Worm (Caenorhabditis elegans) whole organism, L1 larva: ENCODE results near the gene ngn-1.

Experiments used
- C16A3.4 ChIP-seq: fragments of 150-350 bp; optimal IDR thresholded peaks from 2 replicates; lab custom pipeline; 2014; ENCODE audit warnings: missing biosample characterization, missing genetic modification characterization
- C34B4.2 ChIP-seq: sonication (generic microtip); optimal IDR thresholded peaks from 2 replicates; lab custom pipeline; 2017; ENCODE audit warnings: mild to moderate bottlenecking, missing genetic modification characterization, missing compliant biosample characterization
- alr-1 ChIP-seq: fragments of 200-800 bp; sonication (Bioruptor generic); optimal IDR thresholded peaks from 2 replicates; lab custom pipeline; 2018; ENCODE audit warnings: borderline replicate concordance, mild to moderate bottlenecking, missing genetic modification characterization, missing compliant biosample characterization
- aly-2 ChIP-seq: fragments of 150-350 bp; optimal IDR thresholded peaks from 2 replicates; lab custom pipeline; 2014; ENCODE audit warnings: missing biosample characterization, missing genetic modification characterization
- blmp-1 ChIP-seq: fragments of 150-350 bp; optimal IDR thresholded peaks from 2 replicates; lab custom pipeline; 2014; ENCODE audit warnings: missing biosample characterization, missing genetic modification characterization
- ceh-8 ChIP-seq: fragments of 200-800 bp; sonication (Bioruptor generic); optimal IDR thresholded peaks from 2 replicates; lab custom pipeline; 2018; ENCODE audit warnings: mild to moderate bottlenecking, missing genetic modification characterization, moderate library complexity, missing compliant biosample characterization
- ceh-82 ChIP-seq, 3 experiments: fragments of 150-350 bp in 1 of 3; sonication (generic microtip) in 2 of 3; optimal IDR thresholded peaks; 2 replicates each; lab custom pipeline; 2014 to 2017; ENCODE audit warnings: missing biosample characterization in 3 of 3, missing genetic modification characterization in 3 of 3
- ceh-88 ChIP-seq: fragments of 200-800 bp; sonication (Bioruptor generic); IDR thresholded peaks from 2 replicates; pipeline ENCODE4 v1.3.6; 2022; ENCODE audit warnings: missing genetic modification characterization, missing compliant biosample characterization
- efl-1 ChIP-seq, 4 experiments: fragments of 150-350 bp; optimal IDR thresholded peaks in 3 of 4; peaks in 1 of 4; 1 replicate in 1 of 4; 2 replicates in 3 of 4; lab custom pipeline; 2014; ENCODE audit warnings: missing biosample characterization in 2 of 4, missing genetic modification characterization in 2 of 4, missing genetic modification reagents in 2 of 4
- efl-3 ChIP-seq: fragments of 200-800 bp; sonication (Bioruptor generic); optimal IDR thresholded peaks from 2 replicates; lab custom pipeline; 2018; ENCODE audit warnings: mild to moderate bottlenecking, missing genetic modification characterization, missing compliant biosample characterization
- egl-27 ChIP-seq, 2 experiments: fragments of 150-350 bp in 1 of 2; sonication (generic microtip); optimal IDR thresholded peaks; 3 replicates each; lab custom pipeline; 2017 to 2018; ENCODE audit warnings: missing biosample characterization in 2 of 2, missing genetic modification characterization in 2 of 2, missing genetic modification reagents in 2 of 2
- elt-2 ChIP-seq: sonication (generic microtip); optimal IDR thresholded peaks from 2 replicates; lab custom pipeline; 2016; ENCODE audit warnings: missing genetic modification characterization, mild to moderate bottlenecking, inconsistent platforms, missing compliant biosample characterization, missing genetic modification reagents
- elt-3 ChIP-seq, 6 experiments: fragments of 150-350 bp in 1 of 6; sonication (generic microtip); optimal IDR thresholded peaks; 2 replicates each; lab custom pipeline; 2017 to 2018; ENCODE audit warnings: missing biosample characterization in 6 of 6, missing genetic modification characterization in 6 of 6, inconsistent platforms in 1 of 6
- ets-5 ChIP-seq: fragments of 200-800 bp; sonication (Bioruptor generic); IDR thresholded peaks from 2 replicates; pipeline ENCODE4 v1.3.6; 2022; ENCODE audit warnings: missing genetic modification characterization, missing compliant biosample characterization
- hlh-17 ChIP-seq: fragments of 200-800 bp; sonication (Bioruptor generic); optimal IDR thresholded peaks from 2 replicates; lab custom pipeline; 2018; ENCODE audit warnings: missing genetic modification characterization, mild to moderate bottlenecking, missing compliant biosample characterization, moderate library complexity, borderline replicate concordance
- irx-1 ChIP-seq: sonication (generic microtip); optimal IDR thresholded peaks from 2 replicates; lab custom pipeline; 2016; ENCODE audit warnings: missing genetic modification characterization, missing compliant biosample characterization
- isw-1 ChIP-seq: fragments of 200-800 bp; sonication (Bioruptor generic); IDR thresholded peaks from 2 replicates; pipeline ENCODE4 v1.3.6; 2022; ENCODE audit warnings: missing genetic modification characterization, missing compliant biosample characterization
- lin-13 ChIP-seq: fragments of 150-350 bp; optimal IDR thresholded peaks from 2 replicates; lab custom pipeline; 2014; ENCODE audit warnings: missing biosample characterization, missing genetic modification reagents, missing genetic modification characterization
- lin-35 ChIP-seq, 2 experiments: fragments of 150-350 bp; optimal IDR thresholded peaks; 2 replicates each; lab custom pipeline; 2014; ENCODE audit warnings: missing biosample characterization in 2 of 2, missing genetic modification characterization in 2 of 2, missing genetic modification reagents in 2 of 2
- lin-39 ChIP-seq: fragments of 150-350 bp; optimal IDR thresholded peaks from 2 replicates; lab custom pipeline; 2014; ENCODE audit warnings: missing biosample characterization, missing genetic modification reagents, missing genetic modification characterization
- lir-3 ChIP-seq: sonication (generic microtip); optimal IDR thresholded peaks from 2 replicates; lab custom pipeline; 2016; ENCODE audit warnings: mild to moderate bottlenecking, missing genetic modification characterization, moderate library complexity, missing compliant biosample characterization; ENCODE audit not compliant: poor library complexity
- lsy-2 ChIP-seq, 2 experiments: fragments of 150-350 bp; optimal IDR thresholded peaks; 2 replicates each; lab custom pipeline; 2014; ENCODE audit warnings: missing biosample characterization in 2 of 2, missing genetic modification characterization in 2 of 2
- mab-9 ChIP-seq: fragments of 200-800 bp; sonication (Bioruptor generic); IDR thresholded peaks from 2 replicates; pipeline ENCODE4 v1.3.6; 2022; ENCODE audit warnings: missing genetic modification reagents, missing genetic modification characterization, missing compliant biosample characterization
- mdl-1 ChIP-seq, 2 experiments: fragments of 150-350 bp; optimal IDR thresholded peaks; 2 replicates each; lab custom pipeline; 2014 to 2017; ENCODE audit warnings: missing biosample characterization in 2 of 2, missing genetic modification characterization in 2 of 2, inconsistent platforms in 1 of 2
- mep-1 ChIP-seq: fragments of 150-350 bp; optimal IDR thresholded peaks from 2 replicates; lab custom pipeline; 2014; ENCODE audit warnings: missing biosample characterization, missing genetic modification characterization
- nhr-11 ChIP-seq: fragments of 150-350 bp; optimal IDR thresholded peaks from 2 replicates; lab custom pipeline; 2014; ENCODE audit warnings: missing biosample characterization, missing genetic modification characterization
- nhr-19 ChIP-seq: fragments of 200-800 bp; sonication (Bioruptor generic); conservative IDR thresholded peaks from 2 replicates; pipeline ENCODE4 v1.3.6; 2022; ENCODE audit warnings: missing genetic modification characterization, missing compliant biosample characterization
- nhr-20 ChIP-seq: sonication (generic microtip); optimal IDR thresholded peaks from 2 replicates; lab custom pipeline; 2016; ENCODE audit warnings: mild to moderate bottlenecking, missing genetic modification characterization, missing compliant biosample characterization
- nhr-47 ChIP-seq: sonication (generic microtip); optimal IDR thresholded peaks from 2 replicates; lab custom pipeline; 2016; ENCODE audit warnings: mild to moderate bottlenecking, missing genetic modification characterization, moderate library complexity, missing compliant biosample characterization
- nhr-76 ChIP-seq: sonication (generic microtip); optimal IDR thresholded peaks from 2 replicates; lab custom pipeline; 2017; ENCODE audit warnings: missing biosample characterization, missing genetic modification characterization
- nhr-77 ChIP-seq: fragments of 150-350 bp; optimal IDR thresholded peaks from 2 replicates; lab custom pipeline; 2014; ENCODE audit warnings: missing biosample characterization, missing genetic modification characterization
- nhr-84 ChIP-seq: sonication (generic microtip); optimal IDR thresholded peaks from 2 replicates; lab custom pipeline; 2017; ENCODE audit warnings: missing biosample characterization, missing genetic modification characterization
- nhr-85 ChIP-seq: sonication (generic microtip); peaks from one replicate; lab custom pipeline; 2016; ENCODE audit warnings: missing genetic modification characterization, inconsistent platforms, missing compliant biosample characterization
- nhr-90 ChIP-seq: sonication (generic microtip); optimal IDR thresholded peaks from 2 replicates; lab custom pipeline; 2016; ENCODE audit warnings: mild to moderate bottlenecking, missing genetic modification characterization, missing compliant biosample characterization; ENCODE audit not compliant: poor library complexity
- pag-3 ChIP-seq: sonication (generic microtip); optimal IDR thresholded peaks from 2 replicates; lab custom pipeline; 2017; ENCODE audit warnings: missing genetic modification characterization, mild to moderate bottlenecking, missing compliant biosample characterization, antibody characterized with exemption, borderline replicate concordance; ENCODE audit not compliant: insufficient read depth
- pax-3 ChIP-seq: fragments of 200-800 bp; sonication (Bioruptor generic); optimal IDR thresholded peaks from 2 replicates; lab custom pipeline; 2018; ENCODE audit warnings: mild to moderate bottlenecking, missing genetic modification characterization, moderate library complexity, missing compliant biosample characterization
- rnt-1 ChIP-seq: sonication (generic microtip); optimal IDR thresholded peaks from 2 replicates; lab custom pipeline; 2016; ENCODE audit warnings: mild to moderate bottlenecking, missing genetic modification characterization, moderate library complexity, missing compliant biosample characterization
- skn-1 ChIP-seq: fragments of 150-350 bp; optimal IDR thresholded peaks from 2 replicates; lab custom pipeline; 2014; ENCODE audit warnings: missing biosample characterization, missing genetic modification characterization
- snpc-4 ChIP-seq: fragments of 150-350 bp; optimal IDR thresholded peaks from 2 replicates; lab custom pipeline; 2014; ENCODE audit warnings: missing biosample characterization, missing genetic modification characterization
- snu-23 ChIP-seq: sonication (generic microtip); optimal IDR thresholded peaks from 2 replicates; lab custom pipeline; 2016; ENCODE audit warnings: missing genetic modification characterization, missing compliant biosample characterization
- sox-4 ChIP-seq: sonication (generic microtip); optimal IDR thresholded peaks from 2 replicates; lab custom pipeline; 2016; ENCODE audit warnings: missing genetic modification characterization, missing compliant biosample characterization
- sup-37 ChIP-seq: fragments of 200-800 bp; sonication (Bioruptor generic); optimal IDR thresholded peaks from 2 replicates; lab custom pipeline; 2018; ENCODE audit warnings: mild to moderate bottlenecking, missing genetic modification characterization, missing compliant biosample characterization
- swsn-7 ChIP-seq: sonication (generic microtip); optimal IDR thresholded peaks from 2 replicates; lab custom pipeline; 2016; ENCODE audit warnings: missing genetic modification characterization, missing compliant biosample characterization
- tbx-2 ChIP-seq: sonication (generic microtip); optimal IDR thresholded peaks from 2 replicates; lab custom pipeline; 2016; ENCODE audit warnings: missing genetic modification characterization, missing compliant biosample characterization
- unc-86 ChIP-seq: sonication (generic microtip); optimal IDR thresholded peaks from 2 replicates; lab custom pipeline; 2016; ENCODE audit warnings: missing genetic modification characterization, missing compliant biosample characterization
- unc-98 ChIP-seq: fragments of 200-800 bp; sonication (Bioruptor generic); IDR thresholded peaks from 2 replicates; pipeline ENCODE4 v1.3.6; 2022; ENCODE audit warnings: missing genetic modification characterization, missing compliant biosample characterization
- zag-1 ChIP-seq: fragments of 150-350 bp; optimal IDR thresholded peaks from 2 replicates; lab custom pipeline; 2014; ENCODE audit warnings: missing biosample characterization, missing genetic modification characterization
- zip-4 ChIP-seq: fragments of 200-800 bp; sonication (Bioruptor generic); optimal IDR thresholded peaks from 2 replicates; lab custom pipeline; 2018; ENCODE audit warnings: mild to moderate bottlenecking, missing genetic modification characterization, moderate library complexity, missing compliant biosample characterization
- ztf-11 ChIP-seq, 2 experiments: sonication (generic microtip); optimal IDR thresholded peaks; 2 replicates each; lab custom pipeline; 2016 to 2017; ENCODE audit warnings: missing genetic modification characterization in 2 of 2, missing biosample characterization in 1 of 2, missing compliant biosample characterization in 1 of 2

The ngn-1 gene

DNA sequence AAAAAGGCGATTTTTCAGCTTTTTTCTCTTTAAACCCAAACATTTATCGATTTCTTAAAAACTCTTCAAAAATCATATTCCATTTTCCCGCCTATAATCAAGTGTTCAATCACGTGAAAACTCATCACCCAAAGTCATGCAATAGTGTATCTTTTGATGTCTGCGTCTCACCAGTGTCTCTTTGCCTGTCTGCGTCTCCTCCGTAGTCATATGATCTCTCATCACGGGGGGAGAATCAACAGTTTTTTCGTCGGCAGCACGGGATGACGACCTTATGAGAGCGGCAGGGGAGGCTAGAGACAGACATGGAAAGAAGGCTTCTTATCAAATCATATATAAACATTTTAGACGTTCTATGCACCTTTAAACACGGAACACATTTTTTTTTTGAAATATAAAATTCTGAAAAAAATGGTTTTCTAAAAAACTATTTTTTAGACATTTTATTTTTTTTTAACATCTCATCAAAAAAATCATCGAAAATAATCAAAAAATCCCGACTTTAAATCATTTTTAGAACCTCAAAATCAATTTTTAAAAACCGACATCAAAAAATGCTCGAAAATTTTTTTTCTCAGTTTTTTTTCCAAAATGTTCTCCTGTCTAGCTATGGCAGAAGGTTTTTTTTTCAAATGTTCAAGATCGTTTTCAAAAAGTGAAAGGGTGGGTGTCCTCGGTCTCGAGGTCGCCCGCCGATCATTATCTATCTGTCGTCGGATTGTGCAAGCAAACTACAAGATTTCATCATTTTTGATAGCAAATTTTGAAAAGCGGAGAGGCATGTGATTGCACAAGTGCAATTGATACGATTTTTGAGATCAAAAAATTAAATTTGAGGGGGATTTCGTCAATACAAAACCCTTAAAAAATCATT, 25.8 kb downstream of the ngn-1 start:
- TF ChIP-seq pax-3 (tag; lab: Kevin White, UChicago), result peak; percentile 98
- peak; percentile 75 for TF ChIP-seq unc-98 (GFP tag; lab: Robert Waterston, UW)
- peak; percentile 97 for TF ChIP-seq rnt-1 (tag; lab: Kevin White, UChicago)
- peak in 1 of 2 experiments; percentile 86 for TF ChIP-seq ztf-11 (tag; optimal IDR thresholded peaks at IDR 0.05; lab: Kevin White, UChicago)
- TF ChIP-seq lin-35 (GFP tag; optimal IDR thresholded peaks at IDR 0.05; lab: Kevin White, UChicago), result peak; percentile 89 to 96
- TF ChIP-seq mab-9 (GFP tag; lab: Robert Waterston, UW), result peak; percentile 94
- TF ChIP-seq nhr-85 (tag; lab: Kevin White, UChicago), result peak; percentile 100
- TF ChIP-seq nhr-90, result peak; percentile 99
- TF ChIP-seq aly-2 (tag; lab: Kevin White, UChicago), result peak; percentile 84
- peak; percentile 75 for TF ChIP-seq efl-3 (GFP tag; lab: Kevin White, UChicago)
- TF ChIP-seq zip-4, result peak; percentile 87
- TF ChIP-seq zag-1 (tag; lab: Kevin White, UChicago), result no peak
- TF ChIP-seq skn-1 (tag; lab: Kevin White, UChicago), result peak; percentile 98
- TF ChIP-seq ceh-8 (GFP tag; lab: Kevin White, UChicago), result peak; percentile 97
- TF ChIP-seq lir-3 (tag; lab: Kevin White, UChicago), result peak; percentile 94
- TF ChIP-seq C16A3.4 (tag; lab: Kevin White, UChicago), result peak; percentile 96
- peak; percentile 92 to 96 for TF ChIP-seq efl-1 (optimal IDR thresholded peaks at IDR 0.05; lab: Kevin White, UChicago)
- peak; percentile 87 to 99 for TF ChIP-seq efl-1 (GFP tag; optimal IDR thresholded peaks at IDR 0.05 in 1 of 2; lab: Kevin White, UChicago)
- peak; percentile 99 for TF ChIP-seq nhr-47
- TF ChIP-seq nhr-11 (tag; lab: Kevin White, UChicago), result peak; percentile 99
- peak; percentile 98 for TF ChIP-seq tbx-2 (tag; lab: Kevin White, UChicago)
- peak; percentile 90 to 93 (median 90) for TF ChIP-seq ceh-82 (tag; optimal IDR thresholded peaks at IDR 0.05; lab: Kevin White, UChicago)
- TF ChIP-seq unc-86 (tag; lab: Kevin White, UChicago), result peak; percentile 92
- peak; percentile 87 for TF ChIP-seq sup-37 (GFP tag; lab: Kevin White, UChicago)
- peak; percentile 59 for TF ChIP-seq C34B4.2 (tag; lab: Kevin White, UChicago)
- TF ChIP-seq nhr-76, result peak; percentile 39
- TF ChIP-seq irx-1 (tag; lab: Kevin White, UChicago), result peak; percentile 96
- TF ChIP-seq nhr-84 (tag; lab: Kevin White, UChicago), result no peak
- TF ChIP-seq snu-23, result peak; percentile 99
- TF ChIP-seq pag-3 (tag; lab: Kevin White, UChicago), result peak; percentile 66
- TF ChIP-seq mdl-1 (tag; optimal IDR thresholded peaks at IDR 0.05; lab: Kevin White, UChicago), result peak; percentile 39 to 100
- no peak for TF ChIP-seq alr-1
- TF ChIP-seq nhr-77 (tag; lab: Kevin White, UChicago), result peak; percentile 93
- peak; percentile 99 for TF ChIP-seq swsn-7
- peak; percentile 99 for TF ChIP-seq nhr-19 (GFP tag; lab: Robert Waterston, UW)
- peak; percentile 84 for TF ChIP-seq isw-1
- TF ChIP-seq blmp-1 (tag; lab: Kevin White, UChicago), result peak; percentile 90
- peak in 1 of 2 experiments; percentile 71 for TF ChIP-seq egl-27 (tag; optimal IDR thresholded peaks at IDR 0.05; lab: Kevin White, UChicago)
- peak in 5 of 6 experiments; percentile 31 to 100 (median 95) for TF ChIP-seq elt-3 (tag; optimal IDR thresholded peaks at IDR 0.05; lab: Kevin White, UChicago)
- no peak for TF ChIP-seq ets-5 (GFP tag; lab: Robert Waterston, UW)
- peak; percentile 99 for TF ChIP-seq mep-1 (tag; lab: Kevin White, UChicago)
- no peak for TF ChIP-seq hlh-17 (GFP tag; lab: Kevin White, UChicago)
- peak; percentile 100 for TF ChIP-seq nhr-20 (tag; lab: Kevin White, UChicago)
- TF ChIP-seq sox-4 (tag; lab: Kevin White, UChicago), result peak; percentile 98
- TF ChIP-seq elt-2 (tag; lab: Kevin White, UChicago), result peak; percentile 99
- TF ChIP-seq lin-13 (GFP tag; lab: Kevin White, UChicago), result peak; percentile 99
- peak; percentile 95 to 96 for TF ChIP-seq lsy-2 (tag; optimal IDR thresholded peaks at IDR 0.05; lab: Kevin White, UChicago)
- TF ChIP-seq snpc-4, result peak; percentile 89
- peak; percentile 93 for TF ChIP-seq lin-39 (tag; lab: Kevin White, UChicago)
- peak; percentile 96 for TF ChIP-seq ceh-88
